ENCODE assay signal across 1 fruit fly cellular context in genomic region chr3R:19836687-19837086, dm6.
TF ChIP-seq lines count a peak whose summit lies in the region.

Gene bnl (minus strand): TSS chr3R:19836817.

TF ChIP-seq in whole organism, embryonic, 481 proteins besides CTCF, POLR2A, EP300 and RAD21 (continued from another document):
- TF ChIP-seq Sox100B (GFP tag; optimal IDR thresholded peaks at IDR 0.05; lab: Kevin White, UChicago) (no peak), Taf1 (GFP tag; IDR thresholded peaks at IDR 0.05; lab: Robert Waterston, UW) (no peak), CG33557 (GFP tag; optimal IDR thresholded peaks at IDR 0.05; lab: Kevin White, UChicago) (peak; percentile 58), CG10959 (GFP tag; IDR thresholded peaks at IDR 0.05; lab: Robert Waterston, UW) (no peak), Scr (GFP tag; IDR thresholded peaks at IDR 0.05; lab: Robert Waterston, UW; ENCODE audit: partially characterized antibody) (peak; percentile 56), ab (GFP tag; optimal IDR thresholded peaks at IDR 0.05; lab: Kevin White, UChicago) (no peak), CG6813 (GFP tag; optimal IDR thresholded peaks at IDR 0.05; lab: Kevin White, UChicago) (peak; percentile 46), CrebB (tag; optimal IDR thresholded peaks at IDR 0.05; lab: Kevin White, UChicago) (peak; percentile 69), CG17912 (GFP tag; optimal IDR thresholded peaks at IDR 0.05; lab: Kevin White, UChicago) (peak; percentile 73), wdn (GFP tag; IDR thresholded peaks at IDR 0.05; lab: Robert Waterston, UW) (peak; percentile 19; the same call in 1 of the 2 replicates), CG4360 (GFP tag; IDR thresholded peaks at IDR 0.05; lab: Robert Waterston, UW) (peak; percentile 51; the same call in 1 of the 2 replicates), stwl (tag; optimal IDR thresholded peaks at IDR 0.05; lab: Kevin White, UChicago) (peak; percentile 50), CG6689 (GFP tag; IDR thresholded peaks at IDR 0.05; lab: Robert Waterston, UW) (no peak), CG3065 (GFP tag; optimal IDR thresholded peaks at IDR 0.05; lab: Kevin White, UChicago) (no peak), CG1602 (GFP tag; optimal IDR thresholded peaks at IDR 0.05; lab: Kevin White, UChicago) (no peak), Mrtf (GFP tag; IDR thresholded peaks at IDR 0.05; lab: Robert Waterston, UW) (no peak), HmgD (GFP tag; optimal IDR thresholded peaks at IDR 0.05; lab: Kevin White, UChicago) (peak; percentile 67), Opbp (GFP tag; IDR thresholded peaks at IDR 0.05; lab: Robert Waterston, UW; ENCODE audit: partially characterized antibody) (peak; percentile 75; the same call in 2 of the 3 replicates), Adf1 (GFP tag; IDR thresholded peaks at IDR 0.05; lab: Robert Waterston, UW) (peak; percentile 69), CG9215 (GFP tag; IDR thresholded peaks at IDR 0.05; lab: Robert Waterston, UW) (no peak), Poxn (GFP tag; IDR thresholded peaks at IDR 0.05; lab: Robert Waterston, UW) (no peak), croc (GFP tag; conservative IDR thresholded peaks at IDR 0.05; lab: Robert Waterston, UW) (no peak), CG15269 (tag; optimal IDR thresholded peaks at IDR 0.05; lab: Kevin White, UChicago) (peak; percentile 48), Drgx (GFP tag; IDR thresholded peaks at IDR 0.05; lab: Robert Waterston, UW) (peak; percentile 70), H15 (GFP tag; IDR thresholded peaks at IDR 0.05; lab: Robert Waterston, UW) (peak; percentile 26; the same call in 1 of the 3 replicates), so (GFP tag; IDR thresholded peaks at IDR 0.05; lab: Robert Waterston, UW) (peak; percentile 65; the same call in 1 of the 3 replicates), Asciz (GFP tag; optimal IDR thresholded peaks at IDR 0.05; lab: Kevin White, UChicago) (peak; percentile 6), tna (GFP tag; IDR thresholded peaks at IDR 0.05; lab: Robert Waterston, UW; ENCODE audit: partially characterized antibody) (peak; percentile 60; the same call in 1 of the 2 replicates), sob (GFP tag; IDR thresholded peaks at IDR 0.05; lab: Robert Waterston, UW) (peak; percentile 72; the same call in 1 of the 2 replicates), gsb-n (tag; optimal IDR thresholded peaks at IDR 0.05; lab: Kevin White, UChicago) (peak; percentile 43), NC2α (GFP tag; optimal IDR thresholded peaks at IDR 0.05; lab: Kevin White, UChicago) (peak; percentile 6), peb (GFP tag; IDR thresholded peaks at IDR 0.05; lab: Robert Waterston, UW) (peak; percentile 37; the same call in 1 of the 2 replicates), tll (GFP tag; optimal IDR thresholded peaks at IDR 0.05; lab: Kevin White, UChicago) (peak in 1 of 2 experiments; percentile 24), HHEX (GFP tag; optimal IDR thresholded peaks at IDR 0.05; lab: Kevin White, UChicago) (peak; percentile 25), CG34224 (GFP tag; IDR thresholded peaks at IDR 0.05; lab: Robert Waterston, UW; ENCODE audit: partially characterized antibody) (peak; percentile 65; the same call in 2 of the 3 replicates), zen2 (GFP tag; IDR thresholded peaks at IDR 0.05; lab: Robert Waterston, UW; ENCODE audit: partially characterized antibody) (peak; percentile 70; the same call in 2 of the 3 replicates)
